Fruit fly (Drosophila melanogaster): ENCODE measurements around the gene CG9288.

dm6 chr3R:13790820-13791219, 11.4 kb downstream of the CG9288 start:
- no peak for TF ChIP-seq Blimp-1 (GFP tag; optimal IDR thresholded peaks at IDR 0.05)
- TF ChIP-seq topi (GFP tag; optimal IDR thresholded peaks at IDR 0.05), result no peak
- no peak for TF ChIP-seq CG3032 (tag; optimal IDR thresholded peaks at IDR 0.05)
- no peak for TF ChIP-seq CG8319 (GFP tag; optimal IDR thresholded peaks at IDR 0.05)
- TF ChIP-seq fd59A (GFP tag; optimal IDR thresholded peaks at IDR 0.05), result no peak
- no peak for TF ChIP-seq net (GFP tag; optimal IDR thresholded peaks at IDR 0.05)
- no peak for TF ChIP-seq CG6808 (GFP tag; optimal IDR thresholded peaks at IDR 0.05)
- TF ChIP-seq CG6854 (GFP tag; optimal IDR thresholded peaks at IDR 0.05), result no peak
- no peak for TF ChIP-seq dsx (GFP tag; optimal IDR thresholded peaks at IDR 0.05; ENCODE audit: poor library complexity, severe bottlenecking)
- TF ChIP-seq CG11294 (GFP tag; IDR thresholded peaks at IDR 0.05), result no peak
